Fruit fly (Drosophila melanogaster): ENCODE measurements around the gene Cyp12c1.
A peak's percentile ranks its signal among the peaks of the same experiment; 100 is the strongest.

Gene Cyp12c1

dm6 chr3L:18640584-18641527, 45.3 kb downstream of the Cyp12c1 start (continued):
- TF ChIP-seq Lhr (GFP tag; optimal IDR thresholded peaks at IDR 0.05), result peak; percentile 52
- TF ChIP-seq peb (GFP tag; IDR thresholded peaks at IDR 0.05), result peak; percentile 92
- TF ChIP-seq Scr (GFP tag; IDR thresholded peaks at IDR 0.05; ENCODE audit: partially characterized antibody), result no peak
- TF ChIP-seq CG7786 (GFP tag; optimal IDR thresholded peaks at IDR 0.05), result peak; percentile 97
- TF ChIP-seq al (GFP tag; IDR thresholded peaks at IDR 0.05), result peak; percentile 98
- no peak for TF ChIP-seq amos (GFP tag; IDR thresholded peaks at IDR 0.05; ENCODE audit: partially characterized antibody)
- peak; percentile 92 for TF ChIP-seq nmo (GFP tag; optimal IDR thresholded peaks at IDR 0.05)
- peak; percentile 93 for TF ChIP-seq fd3F (GFP tag; optimal IDR thresholded peaks at IDR 0.05)
- TF ChIP-seq maf-S (GFP tag; optimal IDR thresholded peaks at IDR 0.05), result peak; percentile 84
- TF ChIP-seq PHDP (tag; optimal IDR thresholded peaks at IDR 0.05), result peak; percentile 94
- TF ChIP-seq CG10431 (GFP tag; optimal IDR thresholded peaks at IDR 0.05), result no peak
- peak; percentile 21 for TF ChIP-seq YL-1 (GFP tag; optimal IDR thresholded peaks at IDR 0.05)
- TF ChIP-seq nerfin-1 (tag; optimal IDR thresholded peaks at IDR 0.05), result peak; percentile 80
- TF ChIP-seq jumu (GFP tag; optimal IDR thresholded peaks at IDR 0.05), result peak; percentile 72
- TF ChIP-seq Chrac-16 (GFP tag; optimal IDR thresholded peaks at IDR 0.05), result peak; percentile 94
- TF ChIP-seq jigr1 (GFP tag; IDR thresholded peaks at IDR 0.05), result peak; percentile 89
- TF ChIP-seq insv (GFP tag; optimal IDR thresholded peaks at IDR 0.05), result peak in 1 of 2 experiments; percentile 56
- no peak for TF ChIP-seq tna (GFP tag; IDR thresholded peaks at IDR 0.05; ENCODE audit: partially characterized antibody)
- no peak for TF ChIP-seq inv (GFP tag; IDR thresholded peaks at IDR 0.05; ENCODE audit: partially characterized antibody)
- TF ChIP-seq CG10654 (GFP tag; optimal IDR thresholded peaks at IDR 0.05), result peak; percentile 78
- TF ChIP-seq ERR (GFP tag; optimal IDR thresholded peaks at IDR 0.05), result peak; percentile 88
- TF ChIP-seq Mad (GFP tag; optimal IDR thresholded peaks at IDR 0.05), result peak; percentile 89
- no peak for TF ChIP-seq prd (optimal IDR thresholded peaks at IDR 0.05)
- peak; percentile 98 for TF ChIP-seq prd (GFP tag; IDR thresholded peaks at IDR 0.05)
- TF ChIP-seq bowl (GFP tag; IDR thresholded peaks at IDR 0.05), result peak; percentile 91
- TF ChIP-seq slbo (GFP tag; IDR thresholded peaks at IDR 0.05), result peak; percentile 99
- peak; percentile 89 for TF ChIP-seq CG10209 (GFP tag; optimal IDR thresholded peaks at IDR 0.05)

DNA sequence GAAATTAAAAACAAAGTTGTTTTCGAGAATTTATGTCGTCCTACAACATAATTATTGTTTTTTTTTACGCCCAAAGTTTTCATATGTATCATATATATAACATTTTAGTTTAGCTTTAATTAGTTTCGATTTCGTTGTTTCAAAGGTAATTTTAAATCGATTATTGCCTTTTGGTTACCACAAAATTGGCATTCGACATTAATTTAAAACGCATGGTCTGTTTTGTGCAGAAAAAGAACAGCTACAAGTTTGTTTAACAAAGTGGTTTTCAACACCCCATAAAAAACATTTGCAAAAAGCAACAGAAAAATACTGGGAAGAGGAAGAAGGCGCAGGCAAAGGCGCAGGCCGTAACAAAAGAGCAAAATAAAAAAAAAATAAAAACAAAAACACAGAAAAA, 47.6 kb downstream of the Cyp12c1 start:
- TF ChIP-seq gem (tag; optimal IDR thresholded peaks at IDR 0.05), result peak; percentile 26
- no peak for TF ChIP-seq onecut (GFP tag; IDR thresholded peaks at IDR 0.05)
- TF ChIP-seq tio (GFP tag; optimal IDR thresholded peaks at IDR 0.05), result peak; percentile 18

dm6 chr3L:18638043-18638442, 48.1 kb downstream of the Cyp12c1 start:
- peak; percentile 1 for TF ChIP-seq grn (GFP tag; optimal IDR thresholded peaks at IDR 0.05)
- TF ChIP-seq sd (tag; optimal IDR thresholded peaks at IDR 0.05), result peak; percentile 31
- TF ChIP-seq Atf3 (GFP tag; optimal IDR thresholded peaks at IDR 0.05), result no peak
- TF ChIP-seq Jarid2 (GFP tag; optimal IDR thresholded peaks at IDR 0.05), result no peak
- TF ChIP-seq sens (GFP tag), result peak; percentile 60
- peak; percentile 85 for TF ChIP-seq exex (tag; optimal IDR thresholded peaks at IDR 0.05)
- TF ChIP-seq sug (tag; optimal IDR thresholded peaks at IDR 0.05), result peak; percentile 26
- no peak for TF ChIP-seq CG4730 (GFP tag; IDR thresholded peaks at IDR 0.05)
- TF ChIP-seq Pdp1 (GFP tag; optimal IDR thresholded peaks at IDR 0.05), result peak in 1 of 2 experiments; percentile 80
- TF ChIP-seq CG8478 (optimal IDR thresholded peaks at IDR 0.05), result no peak
- no peak for TF ChIP-seq fd96Cb (tag; optimal IDR thresholded peaks at IDR 0.05)

Data from whole organism, embryonic.